Worm (Caenorhabditis elegans): ENCODE results near the gene far-3.

DNA sequence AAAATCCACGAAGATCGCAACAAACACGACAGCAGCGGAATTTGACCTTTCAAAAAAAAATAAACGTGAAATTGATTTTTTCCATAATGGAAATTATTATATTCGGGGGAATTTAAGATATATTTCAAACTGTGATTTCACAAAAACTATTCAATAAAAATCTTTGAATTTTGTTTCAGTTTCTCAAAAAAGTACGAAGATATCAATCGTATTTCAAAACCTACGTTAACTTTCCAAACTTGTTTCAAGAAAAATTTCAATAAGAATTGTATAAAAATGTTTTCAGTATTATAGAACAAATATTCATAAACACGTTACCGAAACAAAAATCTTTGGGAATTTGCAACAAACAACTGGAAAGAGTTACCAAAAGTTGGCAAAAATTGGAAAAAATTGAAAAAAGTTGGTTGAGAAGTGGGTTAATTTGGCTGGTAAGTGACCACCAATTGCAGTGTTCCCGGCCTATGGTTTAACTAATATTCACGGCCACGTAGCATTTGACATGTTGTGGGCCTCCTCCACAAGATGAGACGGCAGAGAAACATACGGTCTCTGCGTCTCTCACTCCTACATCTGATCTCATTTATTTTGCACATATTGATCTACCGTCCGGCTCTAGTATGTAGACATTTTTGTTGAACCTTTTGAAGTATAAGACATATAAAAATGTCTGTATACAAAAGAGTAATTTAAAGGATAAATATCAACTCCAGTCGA lies 46.4 kb downstream of the far-3 start, which contains the start of the genes T16G1.9 and T16G1.18:
- TF ChIP-seq dve-1 (tag; optimal IDR thresholded peaks at IDR 0.05; ENCODE audit: insufficient read depth) (peak; percentile 57), ZK546.5 (tag; optimal IDR thresholded peaks at IDR 0.05) (no peak), set-16 (GFP tag; IDR thresholded peaks at IDR 0.05) (no peak), zip-11 (GFP tag; IDR thresholded peaks at IDR 0.05) (no peak), nhr-237 (tag; optimal IDR thresholded peaks at IDR 0.05) (no peak)
